Worm (Caenorhabditis elegans) whole organism, L2 larva: ENCODE results near the gene aldo-1.

Source experiments
- alr-1 ChIP-seq: fragments of 150-350 bp; optimal IDR thresholded peaks from 2 replicates; lab custom pipeline; 2014; ENCODE audit warnings: missing biosample characterization, missing genetic modification characterization
- ama-1 ChIP-seq: fragments of 150-350 bp; optimal IDR thresholded peaks from 2 replicates; lab custom pipeline; 2018; ENCODE audit warnings: inconsistent platforms
- lin-39 ChIP-seq: fragments of 150-350 bp; optimal IDR thresholded peaks from 2 replicates; lab custom pipeline; 2014; ENCODE audit warnings: missing biosample characterization, missing genetic modification reagents, missing genetic modification characterization
- mdl-1 ChIP-seq, 2 experiments: fragments of 150-350 bp in 1 of 2; sonication (generic microtip) in 1 of 2; optimal IDR thresholded peaks; 2 replicates each; lab custom pipeline; 2017; ENCODE audit warnings: missing biosample characterization in 2 of 2, missing genetic modification characterization in 2 of 2
- nhr-12 ChIP-seq: fragments of 150-350 bp; optimal IDR thresholded peaks from 2 replicates; lab custom pipeline; 2014; ENCODE audit warnings: missing biosample characterization, missing genetic modification characterization
- nhr-23 ChIP-seq: fragments of 150-350 bp; optimal IDR thresholded peaks from 2 replicates; lab custom pipeline; 2014; ENCODE audit warnings: missing biosample characterization, missing genetic modification reagents, missing genetic modification characterization
- snpc-4 ChIP-seq: fragments of 150-350 bp; optimal IDR thresholded peaks from 2 replicates; lab custom pipeline; 2014; ENCODE audit warnings: missing biosample characterization, missing genetic modification characterization
- unc-62 ChIP-seq: fragments of 150-350 bp; optimal IDR thresholded peaks from 2 replicates; lab custom pipeline; 2014; ENCODE audit warnings: missing biosample characterization, missing genetic modification reagents, missing genetic modification characterization
- zag-1 ChIP-seq: fragments of 150-350 bp; optimal IDR thresholded peaks from 2 replicates; lab custom pipeline; 2014; ENCODE audit warnings: missing biosample characterization, missing genetic modification characterization

DNA sequence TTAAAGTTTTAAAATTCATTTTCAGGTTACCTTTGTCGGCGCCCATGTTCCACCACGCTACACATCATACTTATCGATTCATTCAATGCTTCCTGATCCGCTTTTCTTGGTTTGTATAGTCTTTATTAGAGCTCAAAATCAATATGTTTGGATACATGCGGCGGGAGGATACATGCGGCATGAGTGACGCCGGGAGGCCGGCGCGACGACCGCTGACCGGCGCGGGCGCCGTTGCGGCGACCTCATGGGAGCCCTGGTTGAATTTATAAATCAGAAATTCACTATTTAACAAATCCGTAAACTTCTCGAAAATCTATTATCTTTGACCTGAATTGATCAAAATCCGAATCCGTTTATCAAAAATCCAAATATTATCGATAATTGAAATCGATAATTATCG, 17.0 kb upstream of the aldo-1 start:
- TF ChIP-seq snpc-4 (tag; lab: Kevin White, UChicago) = no peak
- no peak for TF ChIP-seq alr-1 (tag; lab: Kevin White, UChicago)
- TF ChIP-seq nhr-23 = no peak
- no peak for TF ChIP-seq zag-1 (tag; lab: Kevin White, UChicago)
- no peak for TF ChIP-seq nhr-12 (tag; lab: Kevin White, UChicago)
- TF ChIP-seq lin-39 (tag; lab: Kevin White, UChicago) = no peak
- TF ChIP-seq unc-62 (GFP tag; lab: Kevin White, UChicago) = no peak
- no peak for TF ChIP-seq mdl-1 (tag; optimal IDR thresholded peaks at IDR 0.05; lab: Kevin White, UChicago)
- no peak for TF ChIP-seq ama-1
